Worm (Caenorhabditis elegans) whole organism, L1 larva: ENCODE measurements around the gene srw-56.

Source experiments
- fos-1 ChIP-seq: fragments of 150-350 bp; optimal IDR thresholded peaks from 2 replicates; lab custom pipeline; 2014; ENCODE audit warnings: missing biosample characterization, missing genetic modification characterization
- hlh-4 ChIP-seq: sonication (generic microtip); optimal IDR thresholded peaks from 2 replicates; lab custom pipeline; 2016; ENCODE audit warnings: mild to moderate bottlenecking, missing genetic modification characterization, missing compliant biosample characterization
- lin-15B ChIP-seq: fragments of 150-350 bp; sonication (generic microtip); optimal IDR thresholded peaks from 3 replicates; lab custom pipeline; 2014; ENCODE audit warnings: missing biosample characterization, missing genetic modification characterization
- mep-1 ChIP-seq: fragments of 150-350 bp; optimal IDR thresholded peaks from 2 replicates; lab custom pipeline; 2014; ENCODE audit warnings: missing biosample characterization, missing genetic modification characterization

DNA sequence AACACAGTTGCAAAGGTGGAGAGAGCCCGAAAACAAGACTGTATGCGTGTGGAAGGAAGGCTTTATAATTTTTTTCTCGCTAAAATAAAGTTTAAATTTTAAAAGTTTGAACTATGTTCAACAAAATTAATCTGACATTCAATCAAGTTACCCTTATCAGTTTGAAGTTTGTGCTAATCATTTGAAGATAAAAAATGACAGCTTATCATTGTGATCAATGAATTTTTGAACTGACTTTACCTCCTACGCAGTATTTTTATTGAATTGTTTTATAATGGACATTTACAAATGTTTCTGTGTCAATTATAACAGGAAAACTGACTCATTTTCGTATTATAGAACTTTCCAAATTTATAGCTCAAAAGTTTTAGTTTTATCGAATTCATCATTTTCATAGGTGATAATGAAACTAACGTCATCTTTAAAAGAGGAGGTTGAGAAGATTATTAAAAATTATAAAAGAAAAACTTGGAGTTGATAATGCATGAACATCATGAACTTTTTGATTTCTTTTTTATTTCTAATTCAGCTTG is 25.6 kb upstream of the srw-56 start, which contains the start of gene oac-20:
- TF ChIP-seq hlh-4 (no peak), lin-15B (tag; lab: Kevin White, UChicago) (no peak), mep-1 (no peak), fos-1 (tag; lab: Kevin White, UChicago) (no peak)
